Fruit fly (Drosophila melanogaster) whole organism, prepupa: ENCODE results near the gene Lcp65Af.

ENCODE experiments used
- Blimp-1 ChIP-seq: fragments of 200-800 bp; sonication (Bioruptor generic); optimal IDR thresholded peaks from 3 replicates; lab custom pipeline; 2017; ENCODE audit warnings: missing biosample characterization, missing genetic modification characterization, mild to moderate bottlenecking, moderate library complexity, missing genetic modification reagents
- CG10669 ChIP-seq: fragments of 200-800 bp; sonication (Bioruptor generic); optimal IDR thresholded peaks from 3 replicates; lab custom pipeline; 2018; ENCODE audit warnings: missing biosample characterization, mild to moderate bottlenecking, missing genetic modification characterization, moderate library complexity
- CG11294 ChIP-seq: fragments of 200-800 bp; sonication (Bioruptor generic); IDR thresholded peaks from 2 replicates; pipeline ENCODE4 v1.3.6; 2022; ENCODE audit warnings: missing biosample characterization, missing genetic modification characterization
- CG11762 ChIP-seq: fragments of 200-800 bp; sonication (Bioruptor generic); optimal IDR thresholded peaks from 3 replicates; lab custom pipeline; 2016; ENCODE audit warnings: missing biosample characterization, missing genetic modification characterization; ENCODE audit not compliant: insufficient read depth
- CG11902 ChIP-seq: fragments of 200-800 bp; sonication (Bioruptor generic); optimal IDR thresholded peaks from 3 replicates; lab custom pipeline; 2016; ENCODE audit warnings: missing biosample characterization, missing genetic modification characterization
- CG16779 ChIP-seq: fragments of 200-800 bp; sonication (Bioruptor generic); optimal IDR thresholded peaks from 3 replicates; lab custom pipeline; 2017; ENCODE audit warnings: missing biosample characterization, mild to moderate bottlenecking, missing genetic modification characterization
- CG31627 ChIP-seq: fragments of 200-800 bp; sonication (Bioruptor generic); optimal IDR thresholded peaks from 3 replicates; lab custom pipeline; 2016; ENCODE audit warnings: missing biosample characterization, missing genetic modification characterization
- CG32006 ChIP-seq: fragments of 200-800 bp; sonication (Bioruptor generic); optimal IDR thresholded peaks from 3 replicates; lab custom pipeline; 2017; ENCODE audit warnings: missing biosample characterization, mild to moderate bottlenecking, missing genetic modification characterization
- CG34406 ChIP-seq: fragments of 200-800 bp; sonication (Bioruptor generic); optimal IDR thresholded peaks from 3 replicates; lab custom pipeline; 2016; ENCODE audit warnings: missing biosample characterization, missing genetic modification characterization
- CG3919 ChIP-seq: fragments of 200-800 bp; sonication (Bioruptor generic); optimal IDR thresholded peaks from 3 replicates; lab custom pipeline; 2016; ENCODE audit warnings: missing biosample characterization, missing genetic modification characterization
- CG4318 ChIP-seq: fragments of 200-800 bp; sonication (Bioruptor generic); optimal IDR thresholded peaks from 3 replicates; lab custom pipeline; 2017; ENCODE audit warnings: missing biosample characterization, mild to moderate bottlenecking, missing genetic modification characterization
- CG6276 ChIP-seq: fragments of 200-800 bp; sonication (Bioruptor generic); optimal IDR thresholded peaks from 2 replicates; lab custom pipeline; 2017; ENCODE audit warnings: missing biosample characterization, mild to moderate bottlenecking, missing genetic modification characterization
- CG6792 ChIP-seq: fragments of 200-800 bp; sonication (Bioruptor generic); optimal IDR thresholded peaks from 3 replicates; lab custom pipeline; 2016; ENCODE audit warnings: missing biosample characterization, missing genetic modification characterization
- CG6808 ChIP-seq: fragments of 200-800 bp; sonication (Bioruptor generic); optimal IDR thresholded peaks from 3 replicates; lab custom pipeline; 2017; ENCODE audit warnings: missing biosample characterization, missing genetic modification characterization, mild to moderate bottlenecking, moderate library complexity, missing genetic modification reagents
- CG6854 ChIP-seq: fragments of 200-800 bp; sonication (Bioruptor generic); optimal IDR thresholded peaks from 2 replicates; lab custom pipeline; 2017; ENCODE audit warnings: missing biosample characterization, mild to moderate bottlenecking, missing genetic modification characterization
- CG7368 ChIP-seq: fragments of 200-800 bp; sonication (Bioruptor generic); optimal IDR thresholded peaks from 3 replicates; lab custom pipeline; 2016; ENCODE audit warnings: missing biosample characterization, missing genetic modification characterization
- CG8119 ChIP-seq: fragments of 200-800 bp; sonication (Bioruptor generic); IDR thresholded peaks from 3 replicates; pipeline ENCODE4 v1.3.6; 2022; ENCODE audit warnings: missing biosample characterization, missing genetic modification characterization
- CG8319 ChIP-seq: fragments of 200-800 bp; sonication (Bioruptor generic); optimal IDR thresholded peaks from 3 replicates; lab custom pipeline; 2016; ENCODE audit warnings: missing biosample characterization, missing genetic modification characterization
- Eip75B ChIP-seq: fragments of 200-800 bp; sonication (Bioruptor generic); optimal IDR thresholded peaks from 3 replicates; lab custom pipeline; 2016; ENCODE audit warnings: missing biosample characterization, missing genetic modification characterization
- Eip78C ChIP-seq: fragments of 200-800 bp; sonication (Bioruptor generic); peaks from one replicate; lab custom pipeline; 2016; ENCODE audit warnings: missing biosample characterization, missing genetic modification characterization
- Ets21C ChIP-seq: fragments of 200-800 bp; sonication (Bioruptor generic); optimal IDR thresholded peaks from 3 replicates; lab custom pipeline; 2016; ENCODE audit warnings: missing biosample characterization, missing genetic modification characterization
- Gug ChIP-seq: fragments of 200-800 bp; sonication (Bioruptor generic); IDR thresholded peaks from 2 replicates; pipeline ENCODE4 v1.3.6; 2022; ENCODE audit warnings: missing biosample characterization, missing genetic modification characterization
- Hr39 ChIP-seq: fragments of 200-800 bp; sonication (Bioruptor generic); optimal IDR thresholded peaks from 2 replicates; lab custom pipeline; 2016; ENCODE audit warnings: missing biosample characterization, missing genetic modification characterization
- Lpt ChIP-seq: fragments of 200-800 bp; sonication (Bioruptor generic); optimal IDR thresholded peaks from 3 replicates; lab custom pipeline; 2016; ENCODE audit warnings: missing biosample characterization, missing genetic modification characterization
- Met ChIP-seq: fragments of 200-800 bp; sonication (Bioruptor generic); optimal IDR thresholded peaks from 3 replicates; lab custom pipeline; 2016; ENCODE audit warnings: missing biosample characterization, missing genetic modification characterization
- OdsH ChIP-seq: fragments of 200-800 bp; sonication (Bioruptor generic); optimal IDR thresholded peaks from 3 replicates; lab custom pipeline; 2016; ENCODE audit warnings: missing biosample characterization, missing genetic modification characterization
- Smox ChIP-seq: fragments of 200-800 bp; sonication (Bioruptor generic); optimal IDR thresholded peaks from 3 replicates; lab custom pipeline; 2016; ENCODE audit warnings: missing biosample characterization, missing genetic modification characterization
- Sox102F ChIP-seq: fragments of 200-800 bp; sonication (Bioruptor generic); optimal IDR thresholded peaks from 2 replicates; lab custom pipeline; 2016; ENCODE audit warnings: missing biosample characterization, mild to moderate bottlenecking, missing genetic modification characterization
- Sox14 ChIP-seq: fragments of 200-800 bp; sonication (Bioruptor generic); optimal IDR thresholded peaks from 3 replicates; lab custom pipeline; 2016; ENCODE audit warnings: missing biosample characterization, missing genetic modification characterization
- achi ChIP-seq: fragments of 200-800 bp; sonication (Bioruptor generic); optimal IDR thresholded peaks from 3 replicates; lab custom pipeline; 2016; ENCODE audit warnings: missing biosample characterization, missing genetic modification characterization
- acj6 ChIP-seq: fragments of 200-800 bp; sonication (Bioruptor generic); optimal IDR thresholded peaks from 3 replicates; lab custom pipeline; 2016; ENCODE audit warnings: missing biosample characterization, missing genetic modification characterization
- cyc ChIP-seq: fragments of 200-800 bp; sonication (Bioruptor generic); optimal IDR thresholded peaks from 3 replicates; lab custom pipeline; 2016; ENCODE audit warnings: missing biosample characterization, missing genetic modification characterization
- dac ChIP-seq: fragments of 200-800 bp; sonication (Bioruptor generic); optimal IDR thresholded peaks from 2 replicates; lab custom pipeline; 2017; ENCODE audit warnings: missing biosample characterization, mild to moderate bottlenecking, missing genetic modification characterization
- fd59A ChIP-seq: fragments of 200-800 bp; sonication (Bioruptor generic); optimal IDR thresholded peaks from 2 replicates; lab custom pipeline; 2017; ENCODE audit warnings: missing biosample characterization, mild to moderate bottlenecking, missing genetic modification characterization, missing genetic modification reagents
- fkh ChIP-seq: fragments of 200-800 bp; sonication (Bioruptor generic); optimal IDR thresholded peaks from 3 replicates; lab custom pipeline; 2017; ENCODE audit warnings: missing biosample characterization, mild to moderate bottlenecking, missing genetic modification characterization, moderate library complexity
- lz ChIP-seq: fragments of 200-800 bp; sonication (Bioruptor generic); optimal IDR thresholded peaks from 3 replicates; lab custom pipeline; 2016; ENCODE audit warnings: missing biosample characterization, missing genetic modification characterization
- pdm3 ChIP-seq: fragments of 200-800 bp; sonication (Bioruptor generic); optimal IDR thresholded peaks from 3 replicates; lab custom pipeline; 2016; ENCODE audit warnings: missing biosample characterization, missing genetic modification characterization
- salr ChIP-seq, 2 experiments: fragments of 200-800 bp; sonication (Bioruptor generic); optimal IDR thresholded peaks; 3 replicates each; lab custom pipeline; 2016 to 2018; ENCODE audit warnings: missing biosample characterization in 2 of 2, missing genetic modification characterization in 2 of 2, mild to moderate bottlenecking in 1 of 2
- spab ChIP-seq: fragments of 200-800 bp; sonication (Bioruptor generic); optimal IDR thresholded peaks from 2 replicates; lab custom pipeline; 2017; ENCODE audit warnings: missing biosample characterization, mild to moderate bottlenecking, missing genetic modification characterization, missing genetic modification reagents
- svp ChIP-seq: fragments of 200-800 bp; sonication (Bioruptor generic); peaks from one replicate; lab custom pipeline; 2016; ENCODE audit warnings: missing biosample characterization, missing genetic modification characterization
- topi ChIP-seq: fragments of 200-800 bp; sonication (Bioruptor generic); optimal IDR thresholded peaks from 3 replicates; lab custom pipeline; 2016; ENCODE audit warnings: missing biosample characterization, missing genetic modification characterization

Gene Lcp65Af

dm6 chr3L:6130944-6131343, 5.6 kb downstream of the Lcp65Af start, which contains the start of gene Lcp65Ag3:
Gene Lcp65Ag3, minus strand, starts transcription at chr3L:6130989.
- TF ChIP-seq fkh (GFP tag; lab: Kevin White, UChicago) (no peak), Eip78C (GFP tag; lab: Kevin White, UChicago) (no peak), Sox102F (no peak), topi (GFP tag; lab: Kevin White, UChicago) (no peak), CG8119 (no peak), cyc (GFP tag; lab: Kevin White, UChicago) (no peak), pdm3 (GFP tag; lab: Kevin White, UChicago) (no peak), Hr39 (GFP tag; lab: Kevin White, UChicago) (no peak), CG6276 (GFP tag; lab: Kevin White, UChicago) (no peak), Smox (GFP tag; lab: Kevin White, UChicago) (no peak), OdsH (GFP tag; lab: Kevin White, UChicago) (no peak), Lpt (GFP tag; lab: Kevin White, UChicago) (no peak), spab (no peak)

dm6 chr3L:6129591-6129990, 7.0 kb downstream of the Lcp65Af start:
- TF ChIP-seq Sox14 (GFP tag; lab: Kevin White, UChicago) (no peak), achi (GFP tag; lab: Kevin White, UChicago) (no peak), CG6808 (GFP tag; lab: Kevin White, UChicago) (no peak), Smox (GFP tag; lab: Kevin White, UChicago) (no peak), Sox102F (no peak), Lpt (GFP tag; lab: Kevin White, UChicago) (no peak), CG10669 (GFP tag; lab: Kevin White, UChicago) (no peak), CG11294 (GFP tag; lab: Robert Waterston, UW) (no peak), CG6854 (GFP tag; lab: Kevin White, UChicago) (no peak), pdm3 (GFP tag; lab: Kevin White, UChicago) (no peak)
- TF ChIP-seq, all 60 proteins: peak for 0

dm6 chr3L:6125409-6125689, 11.2 kb downstream of the Lcp65Af start:
- no peak for TF ChIP-seq Hr39 (GFP tag; lab: Kevin White, UChicago)
- no peak for TF ChIP-seq CG10669 (GFP tag; lab: Kevin White, UChicago)
- no peak for TF ChIP-seq CG4318 (GFP tag; lab: Kevin White, UChicago)
- TF ChIP-seq cyc (GFP tag; lab: Kevin White, UChicago) = no peak
- TF ChIP-seq Gug (GFP tag; lab: Robert Waterston, UW) = no peak
- no peak for TF ChIP-seq svp (GFP tag; lab: Kevin White, UChicago)
- TF ChIP-seq CG34406 (GFP tag; lab: Kevin White, UChicago) = no peak
- no peak for TF ChIP-seq topi (GFP tag; lab: Kevin White, UChicago)
- TF ChIP-seq CG11762 (GFP tag; lab: Kevin White, UChicago) = no peak
- TF ChIP-seq CG6792 (GFP tag; lab: Kevin White, UChicago) = no peak
- no peak for TF ChIP-seq CG16779
- no peak for TF ChIP-seq Eip75B
- no peak for TF ChIP-seq CG11902 (GFP tag; lab: Kevin White, UChicago)
- no peak for TF ChIP-seq CG31627 (GFP tag; lab: Kevin White, UChicago)

DNA sequence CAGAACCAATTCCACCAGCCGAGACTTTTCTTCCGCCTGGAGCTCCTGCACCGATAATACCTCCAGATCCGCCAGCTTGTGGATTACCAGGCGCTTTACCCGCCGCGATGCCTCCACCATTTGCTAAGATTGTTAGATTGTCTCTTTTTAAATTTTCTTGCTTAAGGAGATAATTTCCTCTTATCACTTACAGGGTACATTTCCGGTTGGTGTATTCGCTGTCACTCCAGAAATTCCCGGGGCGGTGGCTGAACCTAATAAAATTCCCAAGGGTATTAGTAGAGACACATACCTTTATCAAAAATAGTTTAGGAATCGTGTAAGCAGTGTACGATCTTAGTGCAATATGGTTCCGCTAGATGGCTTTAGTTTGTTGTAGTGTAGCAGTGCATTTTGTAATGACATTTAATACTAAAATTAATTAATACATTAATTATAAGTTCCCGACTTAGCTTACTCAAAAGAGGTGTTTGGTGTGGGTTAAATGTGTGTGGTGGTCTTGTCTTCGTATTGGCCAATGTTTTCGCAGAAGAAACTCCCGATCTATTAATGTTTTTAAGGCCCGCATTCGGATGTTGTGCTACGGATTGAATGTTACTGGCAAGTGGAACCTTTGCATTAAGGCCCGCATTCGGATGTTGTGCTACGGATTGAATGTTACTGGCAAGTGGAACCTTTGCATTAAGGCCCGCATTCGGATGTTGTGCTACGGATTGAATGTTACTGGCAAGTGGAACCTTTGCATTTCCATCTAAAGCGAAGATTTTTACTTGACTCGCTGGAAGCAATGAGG, 11.8 kb downstream of the Lcp65Af start:
- TF ChIP-seq acj6 (GFP tag; lab: Kevin White, UChicago) (no peak), Met (GFP tag; lab: Kevin White, UChicago) (peak; percentile 11), Lpt (GFP tag; lab: Kevin White, UChicago) (no peak), CG6808 (GFP tag; lab: Kevin White, UChicago) (peak; percentile 10), CG8319 (GFP tag; lab: Kevin White, UChicago) (peak; percentile 12), fd59A (GFP tag; lab: Kevin White, UChicago) (no peak), CG4318 (GFP tag; lab: Kevin White, UChicago) (no peak), CG32006 (GFP tag; lab: Kevin White, UChicago) (no peak), CG10669 (GFP tag; lab: Kevin White, UChicago) (peak; percentile 41), Eip75B (peak; percentile 43), CG3919 (GFP tag; lab: Kevin White, UChicago) (peak; percentile 72), CG31627 (GFP tag; lab: Kevin White, UChicago) (no peak), pdm3 (GFP tag; lab: Kevin White, UChicago) (peak; percentile 3), CG7368 (GFP tag; lab: Kevin White, UChicago) (peak; percentile 29), salr (GFP tag; optimal IDR thresholded peaks at IDR 0.05; lab: Kevin White, UChicago) (no peak), cyc (GFP tag; lab: Kevin White, UChicago) (peak; percentile 26), fkh (GFP tag; lab: Kevin White, UChicago) (peak; percentile 48), Sox102F (no peak), topi (GFP tag; lab: Kevin White, UChicago) (peak; percentile 41), Eip78C (GFP tag; lab: Kevin White, UChicago) (peak; percentile 87), Ets21C (GFP tag; lab: Kevin White, UChicago) (no peak), dac (no peak), Smox (GFP tag; lab: Kevin White, UChicago) (no peak), lz (GFP tag; lab: Kevin White, UChicago) (peak; percentile 43), svp (GFP tag; lab: Kevin White, UChicago) (peak; percentile 63), Blimp-1 (GFP tag; lab: Kevin White, UChicago) (peak; percentile 3), OdsH (GFP tag; lab: Kevin White, UChicago) (peak; percentile 15)
